Fruit fly (Drosophila melanogaster) S2 (cell line): Measurements from ENCODE around the gene CG43249.

Experiments used
- CG8478 ChIP-seq: fragments of >200 bp; optimal IDR thresholded peaks from 2 replicates; lab custom pipeline; 2018
- CTCF ChIP-seq, 2 experiments: fragments of >200 bp; optimal IDR thresholded peaks; 2 replicates each; lab custom pipeline; 2018

DNA sequence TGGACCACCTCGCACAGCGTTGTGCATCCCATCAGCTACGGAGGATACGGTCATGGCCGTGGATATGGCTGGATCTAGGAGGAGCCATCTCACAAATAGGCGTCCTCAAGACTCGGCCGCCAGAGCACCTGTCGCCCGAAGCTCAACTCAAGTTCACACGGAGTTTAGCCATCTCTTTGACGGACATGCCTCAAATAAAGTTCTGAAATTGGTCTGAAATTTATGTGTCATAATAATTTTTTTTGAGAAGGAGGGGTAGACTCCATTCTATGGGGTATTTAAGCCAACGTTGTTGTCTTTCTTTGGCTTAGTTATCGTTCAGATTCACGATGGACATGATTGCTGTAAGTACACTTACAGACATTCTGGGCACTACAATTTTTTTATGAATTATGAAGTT lies 41.0 kb upstream of the CG43249 start, which contains the start of gene CG13070:
- TF ChIP-seq CG8478 (lab: Kevin White, UChicago) (no peak), CTCF (optimal IDR thresholded peaks at IDR 0.05; lab: Kevin White, UChicago) (no peak)
